Worm (Caenorhabditis elegans): ENCODE results near the gene drd-50.

ce11 chrIV:4082599-4082998 is 34.9 kb upstream of the drd-50 start:
- no peak for TF ChIP-seq ztf-11 (tag; optimal IDR thresholded peaks at IDR 0.05)
- no peak for TF ChIP-seq peb-1 (tag; optimal IDR thresholded peaks at IDR 0.05)
- TF ChIP-seq unc-62 (GFP tag; optimal IDR thresholded peaks at IDR 0.05), result no peak
- no peak for TF ChIP-seq nhr-6 (tag; optimal IDR thresholded peaks at IDR 0.05)
- no peak for TF ChIP-seq nhr-77 (tag; optimal IDR thresholded peaks at IDR 0.05)

Measured in whole organism, L2 larva.